Fruit fly (Drosophila melanogaster): ENCODE data around the gene CG42713.
A peak's percentile ranks its signal among the peaks of the same experiment; 100 is the strongest.

Gene CG42713

DNA sequence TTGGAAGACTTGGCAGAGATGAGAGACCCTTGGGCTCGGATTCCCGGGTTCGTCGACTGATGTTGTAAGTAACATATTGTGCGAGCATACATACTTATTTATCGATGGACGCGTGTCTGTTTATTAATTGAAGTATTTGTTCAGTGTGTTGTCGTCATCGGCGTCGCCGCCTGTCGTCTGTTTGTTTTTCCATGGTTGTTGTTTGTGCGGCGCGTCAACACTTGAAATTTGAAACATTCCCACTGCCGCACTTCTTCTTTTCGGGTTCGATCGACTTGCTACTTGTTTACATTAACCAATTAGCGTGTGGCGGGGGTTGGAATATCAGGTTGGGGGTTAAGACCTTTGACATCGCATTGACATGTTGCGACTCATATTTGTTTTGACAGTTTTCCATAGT lies 39.0 kb upstream of the CG42713 start (continued):
- TF ChIP-seq CG17568 (GFP tag; optimal IDR thresholded peaks at IDR 0.05) (peak; percentile 79), sqz (GFP tag; optimal IDR thresholded peaks at IDR 0.05) (peak; percentile 79), scrt (GFP tag; optimal IDR thresholded peaks at IDR 0.05) (peak; percentile 14), CG17186 (GFP tag; optimal IDR thresholded peaks at IDR 0.05) (peak; percentile 60), Sry-β (GFP tag; optimal IDR thresholded peaks at IDR 0.05) (peak; percentile 47), otp (GFP tag; IDR thresholded peaks at IDR 0.05) (peak; percentile 84), CG9817 (tag; optimal IDR thresholded peaks at IDR 0.05) (no peak), CG15011 (GFP tag; optimal IDR thresholded peaks at IDR 0.05) (peak; percentile 67), CG17829 (tag; optimal IDR thresholded peaks at IDR 0.05) (peak; percentile 52), sima (GFP tag; optimal IDR thresholded peaks at IDR 0.05) (no peak), exex (tag; optimal IDR thresholded peaks at IDR 0.05) (peak; percentile 12), Ets65A (GFP tag) (peak; percentile 75), CG11398 (GFP tag; optimal IDR thresholded peaks at IDR 0.05) (peak; percentile 55), zen (tag; optimal IDR thresholded peaks at IDR 0.05) (peak; percentile 64), Antp (GFP tag; optimal IDR thresholded peaks at IDR 0.05) (peak; percentile 23), Six4 (GFP tag; optimal IDR thresholded peaks at IDR 0.05) (peak; percentile 69), CG4820 (GFP tag; optimal IDR thresholded peaks at IDR 0.05) (peak; percentile 43), Neu2 (GFP tag; optimal IDR thresholded peaks at IDR 0.05; ENCODE audit: borderline replicate concordance) (peak; percentile 30), Dad (GFP tag; optimal IDR thresholded peaks at IDR 0.05) (peak; percentile 34), CG8765 (GFP tag; IDR thresholded peaks at IDR 0.05) (0 out of 2 replicates have a peak, but pooled peaks have one; percentile 17), z (GFP tag; IDR thresholded peaks at IDR 0.05) (peak; percentile 51; the same call in 1 of the 3 replicates), CG10209 (GFP tag; optimal IDR thresholded peaks at IDR 0.05) (peak; percentile 75), lov (optimal IDR thresholded peaks at IDR 0.05) (no peak), lov (GFP tag; IDR thresholded peaks at IDR 0.05) (peak; percentile 68; the same call in 2 of the 3 replicates), CG4404 (GFP tag; IDR thresholded peaks at IDR 0.05) (peak; percentile 8; the same call in 1 of the 2 replicates), crol (GFP tag; IDR thresholded peaks at IDR 0.05) (0 out of 2 replicates have a peak, but pooled peaks have one; percentile 20), CG10543 (GFP tag; optimal IDR thresholded peaks at IDR 0.05) (peak; percentile 54), toy (GFP tag; IDR thresholded peaks at IDR 0.05) (no peak), sisA (GFP tag; IDR thresholded peaks at IDR 0.05) (no peak), seq (GFP tag; IDR thresholded peaks at IDR 0.05) (peak; percentile 39; the same call in 1 of the 2 replicates), dmrt11E (tag; optimal IDR thresholded peaks at IDR 0.05) (peak; percentile 89), ash1 (GFP tag; optimal IDR thresholded peaks at IDR 0.05) (peak; percentile 3), CG9437 (GFP tag; optimal IDR thresholded peaks at IDR 0.05) (no peak), CG7786 (GFP tag; optimal IDR thresholded peaks at IDR 0.05) (peak; percentile 14), Med (GFP tag) (peak; percentile 86), sna (GFP tag; IDR thresholded peaks at IDR 0.05; ENCODE audit: partially characterized antibody) (no peak), lmd (GFP tag; IDR thresholded peaks at IDR 0.05) (no peak), Hr78 (GFP tag; optimal IDR thresholded peaks at IDR 0.05) (peak in 1 of 2 experiments; percentile 93), pb (GFP tag; optimal IDR thresholded peaks at IDR 0.05) (peak; percentile 4), CG7357 (GFP tag; IDR thresholded peaks at IDR 0.05) (no peak), CG6813 (GFP tag; optimal IDR thresholded peaks at IDR 0.05) (peak; percentile 91), wdn (GFP tag; IDR thresholded peaks at IDR 0.05) (no peak), CG7271 (tag; optimal IDR thresholded peaks at IDR 0.05) (peak; percentile 64), Bdp1 (GFP tag; optimal IDR thresholded peaks at IDR 0.05) (peak; percentile 37), Poxn (GFP tag; IDR thresholded peaks at IDR 0.05) (no peak), CG2712 (tag; optimal IDR thresholded peaks at IDR 0.05) (peak; percentile 77), gcm (GFP tag; optimal IDR thresholded peaks at IDR 0.05) (peak; percentile 75), CG4424 (GFP tag; optimal IDR thresholded peaks at IDR 0.05) (peak; percentile 27), CG7928 (GFP tag; optimal IDR thresholded peaks at IDR 0.05) (no peak), ATbp (GFP tag; optimal IDR thresholded peaks at IDR 0.05) (peak; percentile 84), CG3163 (GFP tag; optimal IDR thresholded peaks at IDR 0.05) (peak; percentile 25)

All from whole organism, embryonic.